Worm (Caenorhabditis elegans): ENCODE data around the gene rei-2.

DNA sequence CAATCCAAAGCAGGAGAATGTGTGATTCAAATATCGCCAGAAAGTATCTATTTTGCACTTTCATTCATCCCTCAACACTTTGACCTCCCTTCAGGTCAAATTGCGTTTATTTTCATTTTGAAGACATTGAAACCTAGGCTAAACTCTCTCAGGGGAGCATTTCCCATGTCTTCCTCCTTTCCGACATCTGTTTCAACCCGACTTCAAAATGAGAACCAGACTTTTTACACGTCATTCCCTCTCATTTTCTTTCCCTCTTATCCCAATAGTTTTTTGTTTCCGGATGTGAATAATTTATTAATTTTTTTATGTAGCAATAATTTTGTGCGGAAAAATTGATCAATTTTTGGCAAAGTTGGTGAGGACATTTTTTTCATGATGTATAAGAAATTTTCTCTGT lies 35.0 kb downstream of the rei-2 start:
- TF ChIP-seq B0310.2 (tag; optimal IDR thresholded peaks at IDR 0.05) (no peak), ama-1 (optimal IDR thresholded peaks at IDR 0.05) (no peak), hmg-4 (GFP tag; optimal IDR thresholded peaks at IDR 0.05) (no peak), hnd-1 (tag; optimal IDR thresholded peaks at IDR 0.05) (no peak), hmbx-1 (tag; optimal IDR thresholded peaks at IDR 0.05) (no peak), ceh-36 (tag; optimal IDR thresholded peaks at IDR 0.05) (no peak), tbx-37 (GFP tag; conservative IDR thresholded peaks at IDR 0.05) (no peak), scrt-1 (GFP tag; IDR thresholded peaks at IDR 0.05) (no peak), sea-1 (GFP tag; conservative IDR thresholded peaks at IDR 0.05) (no peak), F13C5.2 (tag; optimal IDR thresholded peaks at IDR 0.05) (no peak), tra-4 (tag; optimal IDR thresholded peaks at IDR 0.05) (no peak), aly-1 (tag; optimal IDR thresholded peaks at IDR 0.05) (no peak), flt-1 (GFP tag; IDR thresholded peaks at IDR 0.05) (no peak)

Measured in whole organism, early embryonic.